Worm (Caenorhabditis elegans) whole organism, L4 larva: ENCODE results near the gene F49F1.10.
"Not testable (repeated sequence)": the region's sequence is repeated elsewhere in the genome, so short reads cannot be mapped to it uniquely, and the experiment has no call there.

Experiments
- D1046.2 ChIP-seq: fragments of 200-800 bp; sonication (Bioruptor generic); IDR thresholded peaks from 2 replicates; pipeline ENCODE4 v1.3.6; 2022; ENCODE audit warnings: missing genetic modification characterization, missing compliant biosample characterization
- F26F4.8 ChIP-seq: fragments of 200-800 bp; sonication (Bioruptor generic); conservative IDR thresholded peaks from 2 replicates; pipeline ENCODE4 v1.3.6; 2022; ENCODE audit warnings: missing genetic modification characterization, missing compliant biosample characterization
- T26A8.4 ChIP-seq: fragments of 200-800 bp; sonication (Bioruptor generic); IDR thresholded peaks from 2 replicates; pipeline ENCODE4 v1.3.6; 2022; ENCODE audit warnings: missing genetic modification characterization, missing compliant biosample characterization
- Y48G9A.11 ChIP-seq: fragments of 200-800 bp; sonication (Bioruptor generic); IDR thresholded peaks from 2 replicates; pipeline ENCODE4 v1.3.6; 2022; ENCODE audit warnings: missing genetic modification reagents, missing genetic modification characterization, missing compliant biosample characterization
- ZK337.2 ChIP-seq: fragments of 200-800 bp; sonication (Bioruptor generic); IDR thresholded peaks from 2 replicates; pipeline ENCODE4 v1.3.6; 2022; ENCODE audit warnings: missing genetic modification reagents, missing genetic modification characterization, missing compliant biosample characterization
- ama-1 ChIP-seq: fragments of 150-350 bp; optimal IDR thresholded peaks from 2 replicates; lab custom pipeline; 2014; ENCODE audit warnings: inconsistent platforms, mixed read lengths
- arid-1 ChIP-seq: fragments of 200-800 bp; sonication (Bioruptor generic); conservative IDR thresholded peaks from 2 replicates; pipeline ENCODE4 v1.3.6; 2022; ENCODE audit warnings: missing genetic modification reagents, missing genetic modification characterization, missing compliant biosample characterization
- ceh-20 ChIP-seq: fragments of 200-800 bp; sonication (Bioruptor generic); IDR thresholded peaks from 2 replicates; pipeline ENCODE4 v1.3.6; 2022; ENCODE audit warnings: missing genetic modification reagents, missing genetic modification characterization, missing compliant biosample characterization
- ces-1 ChIP-seq: fragments of 150-350 bp; sonication (generic microtip); optimal IDR thresholded peaks from 4 replicates; lab custom pipeline; 2014; ENCODE audit warnings: missing biosample characterization, missing genetic modification reagents, missing genetic modification characterization
- ctbp-1 ChIP-seq: fragments of 200-800 bp; sonication (Bioruptor generic); IDR thresholded peaks from 2 replicates; pipeline ENCODE4 v1.3.6; 2022; ENCODE audit warnings: missing genetic modification reagents, missing genetic modification characterization, missing compliant biosample characterization
- daf-8 ChIP-seq: fragments of 200-800 bp; sonication (Bioruptor generic); IDR thresholded peaks from 2 replicates; pipeline ENCODE4 v1.3.6; 2022; ENCODE audit warnings: missing genetic modification characterization, missing compliant biosample characterization
- dmd-6 ChIP-seq: fragments of 200-800 bp; sonication (Bioruptor generic); IDR thresholded peaks from 2 replicates; pipeline ENCODE4 v1.3.6; 2022; ENCODE audit warnings: missing genetic modification reagents, missing genetic modification characterization, missing compliant biosample characterization
- dmd-8 ChIP-seq: fragments of 200-800 bp; sonication (Bioruptor generic); IDR thresholded peaks from 2 replicates; pipeline ENCODE4 v1.3.6; 2022; ENCODE audit warnings: missing genetic modification characterization, missing compliant biosample characterization
- dmd-9 ChIP-seq: fragments of 200-800 bp; sonication (Bioruptor generic); IDR thresholded peaks from 2 replicates; pipeline ENCODE4 v1.3.6; 2022; ENCODE audit warnings: missing genetic modification reagents, missing genetic modification characterization, missing compliant biosample characterization
- dpl-1 ChIP-seq: fragments of 150-350 bp; optimal IDR thresholded peaks from 2 replicates; lab custom pipeline; 2014; ENCODE audit warnings: missing biosample characterization, missing genetic modification reagents, missing genetic modification characterization
- egl-43 ChIP-seq: fragments of 200-800 bp; sonication (Bioruptor generic); IDR thresholded peaks from 2 replicates; pipeline ENCODE4 v1.3.6; 2022; ENCODE audit warnings: missing genetic modification reagents, missing genetic modification characterization, missing compliant biosample characterization
- fos-1 ChIP-seq: fragments of 150-350 bp; optimal IDR thresholded peaks from 2 replicates; lab custom pipeline; 2014; ENCODE audit warnings: missing biosample characterization, missing genetic modification characterization
- hif-1 ChIP-seq, 2 experiments: sonication (generic microtip); optimal IDR thresholded peaks; 2 replicates each; lab custom pipeline; 2016 to 2017; ENCODE audit warnings: missing compliant biosample characterization in 2 of 2, missing genetic modification characterization in 2 of 2, missing genetic modification reagents in 2 of 2, missing genotype in 2 of 2, mild to moderate bottlenecking in 1 of 2
- hlh-11 ChIP-seq: fragments of 200-800 bp; sonication (Bioruptor generic); optimal IDR thresholded peaks from 2 replicates; lab custom pipeline; 2018; ENCODE audit warnings: mild to moderate bottlenecking, missing genetic modification characterization, missing compliant biosample characterization
- hmg-1.1 ChIP-seq: fragments of 200-800 bp; sonication (Bioruptor generic); IDR thresholded peaks from 2 replicates; pipeline ENCODE4 v1.3.6; 2022; ENCODE audit warnings: missing genetic modification reagents, missing genetic modification characterization, missing compliant biosample characterization
- lim-7 ChIP-seq: fragments of 200-800 bp; sonication (Bioruptor generic); IDR thresholded peaks from 2 replicates; pipeline ENCODE4 v1.3.6; 2022; ENCODE audit warnings: missing genetic modification characterization, missing compliant biosample characterization
- lin-1 ChIP-seq: fragments of 200-800 bp; sonication (Bioruptor generic); IDR thresholded peaks from 2 replicates; pipeline ENCODE4 v1.3.6; 2022; ENCODE audit warnings: missing genetic modification reagents, missing genetic modification characterization, missing compliant biosample characterization
- lin-29 ChIP-seq: fragments of 200-800 bp; sonication (Bioruptor generic); IDR thresholded peaks from 2 replicates; pipeline ENCODE4 v1.3.6; 2022; ENCODE audit warnings: missing genetic modification reagents, missing genetic modification characterization, missing compliant biosample characterization
- lin-38 ChIP-seq: fragments of 200-800 bp; sonication (Bioruptor generic); IDR thresholded peaks from 2 replicates; pipeline ENCODE4 v1.3.6; 2022; ENCODE audit warnings: missing genetic modification reagents, missing genetic modification characterization, missing compliant biosample characterization
- lsy-2 ChIP-seq, 2 experiments: fragments of 150-350 bp in 1 of 2; sonication (generic microtip) in 1 of 2; optimal IDR thresholded peaks; 2 replicates each; lab custom pipeline; 2014 to 2017; ENCODE audit warnings: missing biosample characterization in 2 of 2, missing genetic modification characterization in 2 of 2
- madf-5 ChIP-seq, 2 experiments: fragments of 200-800 bp; sonication (Bioruptor generic); IDR thresholded peaks; 2 replicates each; pipeline ENCODE4 v1.3.6; 2022; ENCODE audit warnings: missing compliant biosample characterization in 2 of 2, missing genetic modification characterization in 2 of 2
- madf-9 ChIP-seq: fragments of 200-800 bp; sonication (Bioruptor generic); conservative IDR thresholded peaks from 2 replicates; pipeline ENCODE4 v1.3.6; 2022; ENCODE audit warnings: missing genetic modification reagents, missing genetic modification characterization, missing compliant biosample characterization
- mdl-1 ChIP-seq, 2 experiments: fragments of 150-350 bp in 1 of 2; sonication (generic microtip) in 1 of 2; optimal IDR thresholded peaks; 2 replicates each; lab custom pipeline; 2014 to 2017; ENCODE audit warnings: missing biosample characterization in 2 of 2, missing genetic modification characterization in 2 of 2
- mdt-29 ChIP-seq: fragments of 200-800 bp; sonication (Bioruptor generic); IDR thresholded peaks from 2 replicates; pipeline ENCODE4 v1.3.6; 2022; ENCODE audit warnings: missing genetic modification reagents, missing genetic modification characterization, missing compliant biosample characterization
- mes-2 ChIP-seq: sonication (generic microtip); optimal IDR thresholded peaks from 2 replicates; lab custom pipeline; 2016; ENCODE audit warnings: missing genotype, mild to moderate bottlenecking, missing genetic modification characterization, missing compliant biosample characterization; ENCODE audit not compliant: poor library complexity, severe bottlenecking
- mxl-2 ChIP-seq: fragments of 200-800 bp; sonication (Bioruptor generic); conservative IDR thresholded peaks from 2 replicates; pipeline ENCODE4 v1.3.6; 2022; ENCODE audit warnings: missing genetic modification reagents, missing genetic modification characterization, missing compliant biosample characterization
- nhr-41 ChIP-seq: fragments of 200-800 bp; sonication (Bioruptor generic); IDR thresholded peaks from 2 replicates; pipeline ENCODE4 v1.3.6; 2022; ENCODE audit warnings: missing genetic modification reagents, missing genetic modification characterization, missing compliant biosample characterization
- nhr-42 ChIP-seq: fragments of 200-800 bp; sonication (Bioruptor generic); IDR thresholded peaks from 2 replicates; pipeline ENCODE4 v1.3.6; 2022; ENCODE audit warnings: missing genetic modification characterization, missing compliant biosample characterization
- nhr-6 ChIP-seq: fragments of 150-350 bp; optimal IDR thresholded peaks from 2 replicates; lab custom pipeline; 2014; ENCODE audit warnings: missing biosample characterization, missing genetic modification characterization
- pha-4 ChIP-seq, 2 experiments: fragments of 150-350 bp in 1 of 2; fragments of 200-800 bp in 1 of 2; sonication (Bioruptor generic) in 1 of 2; IDR thresholded peaks in 1 of 2; optimal IDR thresholded peaks in 1 of 2; 2 replicates each; pipeline versions ENCODE4 v1.3.6 to Lab custom; 2014 to 2022; ENCODE audit warnings: missing genetic modification characterization in 2 of 2, missing genetic modification reagents in 2 of 2, missing biosample characterization in 1 of 2, missing compliant biosample characterization in 1 of 2
- rbr-2 ChIP-seq: sonication (generic microtip); optimal IDR thresholded peaks from 2 replicates; lab custom pipeline; 2016; ENCODE audit warnings: missing genotype, missing genetic modification characterization, missing compliant biosample characterization
- saeg-2 ChIP-seq: fragments of 200-800 bp; sonication (Bioruptor generic); IDR thresholded peaks from 2 replicates; pipeline ENCODE4 v1.3.6; 2022; ENCODE audit warnings: missing genetic modification reagents, missing genetic modification characterization, missing compliant biosample characterization
- sdz-12 ChIP-seq: fragments of 200-800 bp; sonication (Bioruptor generic); optimal IDR thresholded peaks from 2 replicates; lab custom pipeline; 2018; ENCODE audit warnings: mild to moderate bottlenecking, missing genetic modification characterization, missing compliant biosample characterization
- set-16 ChIP-seq: fragments of 200-800 bp; sonication (Bioruptor generic); IDR thresholded peaks from 2 replicates; pipeline ENCODE4 v1.3.6; 2022; ENCODE audit warnings: missing genetic modification reagents, missing genetic modification characterization, missing compliant biosample characterization
- unc-130 ChIP-seq: sonication (generic microtip); optimal IDR thresholded peaks from 2 replicates; lab custom pipeline; 2016; ENCODE audit warnings: missing genetic modification reagents, missing genetic modification characterization, missing compliant biosample characterization
- vab-7 ChIP-seq: fragments of 200-800 bp; sonication (Bioruptor generic); IDR thresholded peaks from 2 replicates; pipeline ENCODE4 v1.3.6; 2022; ENCODE audit warnings: missing genetic modification reagents, missing genetic modification characterization, missing compliant biosample characterization
- zag-1 ChIP-seq: fragments of 150-350 bp; optimal IDR thresholded peaks from 2 replicates; lab custom pipeline; 2014; ENCODE audit warnings: missing biosample characterization, missing genetic modification characterization
- zfp-3 ChIP-seq: fragments of 200-800 bp; sonication (Bioruptor generic); conservative IDR thresholded peaks from 2 replicates; pipeline ENCODE4 v1.3.6; 2022; ENCODE audit warnings: missing genetic modification reagents, missing genetic modification characterization, missing compliant biosample characterization
- ztf-7 ChIP-seq: fragments of 150-350 bp; optimal IDR thresholded peaks from 2 replicates; lab custom pipeline; 2014; ENCODE audit warnings: missing biosample characterization, missing genetic modification characterization

Gene F49F1.10

DNA sequence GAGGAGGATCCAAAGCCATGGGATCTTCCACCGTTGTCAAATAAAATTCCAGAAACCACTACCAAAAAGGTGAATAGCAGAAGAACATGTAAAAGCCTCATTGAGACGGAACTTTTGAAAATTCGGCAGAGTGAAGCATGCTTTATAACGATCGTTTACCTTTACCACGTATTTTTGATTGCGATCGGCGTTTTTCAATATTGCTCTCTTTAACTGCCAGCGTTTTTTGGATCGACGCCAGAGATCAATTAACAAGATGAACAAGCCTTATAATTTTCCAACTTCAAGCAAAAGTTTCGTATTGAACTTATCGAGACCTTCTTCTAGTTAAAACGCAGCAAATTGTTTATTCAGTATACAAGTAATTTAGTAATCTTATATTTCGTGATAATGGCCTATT lies at the start of gene F49F1.10:
Gene F49F1.10, minus strand, starts transcription at position 101 of the 400 bp plus-strand sequence.
- TF ChIP-seq zag-1 (tag; lab: Kevin White, UChicago) (no peak), rbr-2 (tag; lab: Kevin White, UChicago) (no peak), hmg-1.1 (GFP tag; lab: Robert Waterston, UW) (no peak), sdz-12 (GFP tag; lab: Kevin White, UChicago) (no peak), ama-1 (lab: Kevin White, UChicago) (no peak), ces-1 (GFP tag; lab: Kevin White, UChicago) (no peak), lin-29 (GFP tag; lab: Robert Waterston, UW) (no peak), F26F4.8 (GFP tag; lab: Robert Waterston, UW) (no peak), ctbp-1 (GFP tag; lab: Robert Waterston, UW) (no peak), fos-1 (tag; lab: Kevin White, UChicago) (no peak), mdl-1 (tag; optimal IDR thresholded peaks at IDR 0.05; lab: Kevin White, UChicago) (no peak), unc-130 (GFP tag; lab: Kevin White, UChicago) (no peak), ztf-7 (tag; lab: Kevin White, UChicago) (no peak), hlh-11 (no peak), saeg-2 (no peak), dmd-9 (GFP tag; lab: Robert Waterston, UW) (no peak)

DNA sequence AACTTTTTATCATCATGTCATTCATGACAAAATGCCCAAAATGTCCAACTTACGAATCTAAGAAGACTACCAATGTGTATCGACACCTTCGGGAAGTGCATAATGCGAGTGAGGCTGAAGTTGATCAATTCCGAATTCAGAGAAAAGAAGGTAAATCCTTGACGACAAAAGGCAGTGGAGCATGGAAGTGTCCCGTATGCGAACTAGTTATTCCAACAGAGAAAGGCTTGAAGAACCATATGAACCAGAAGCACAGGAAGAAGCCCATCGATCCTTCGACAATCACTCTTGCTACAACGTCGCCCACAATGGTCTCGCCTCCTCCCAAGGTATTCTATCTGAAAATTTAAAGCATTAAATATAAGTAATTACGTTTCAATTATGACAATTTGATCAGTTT lies 47.2 kb upstream of the F49F1.10 start, which contains the start of gene K08D10.11:
Gene K08D10.11, minus strand, starts transcription at position 101 of the 400 bp plus-strand sequence.
- not testable (repeated sequence) for TF ChIP-seq lim-7 (GFP tag; lab: Robert Waterston, UW); nhr-6; hif-1 (tag; optimal IDR thresholded peaks at IDR 0.05; lab: Kevin White, UChicago)

DNA sequence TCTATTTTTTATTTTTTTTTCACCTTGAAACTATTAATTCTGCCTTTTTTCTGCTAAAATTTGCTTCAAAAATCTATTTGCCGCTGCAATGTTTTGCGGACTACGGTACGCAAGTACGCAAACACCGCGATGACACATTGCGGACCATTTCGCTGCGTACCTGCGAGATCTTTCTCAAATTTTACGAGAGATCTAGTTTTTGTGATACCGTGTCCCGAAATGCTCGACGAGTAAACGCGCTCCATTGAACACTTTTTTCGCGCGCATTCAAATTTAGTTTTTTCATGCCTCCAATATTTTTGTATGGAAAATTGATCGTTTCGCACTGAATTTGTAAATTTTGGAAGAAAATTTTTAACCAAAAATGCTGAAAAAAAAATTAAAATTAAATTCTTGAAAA lies 45.8 kb upstream of the F49F1.10 start:
- TF ChIP-seq nhr-41 (GFP tag; lab: Robert Waterston, UW) (0 out of 2 replicates have a peak, but pooled peaks have one; percentile 30), rbr-2 (tag; lab: Kevin White, UChicago) (peak; percentile 32), saeg-2 (peak; percentile 88), hmg-1.1 (GFP tag; lab: Robert Waterston, UW) (peak; percentile 98), ZK337.2 (peak; percentile 82), lin-38 (GFP tag; lab: Robert Waterston, UW) (peak; percentile 100), vab-7 (GFP tag; lab: Robert Waterston, UW) (peak; percentile 81), nhr-42 (peak; percentile 97), ceh-20 (peak; percentile 98), set-16 (GFP tag; lab: Robert Waterston, UW) (peak; percentile 51; the same call in 1 of the 2 replicates), mes-2 (tag; lab: Kevin White, UChicago) (peak; percentile 53), lin-1 (GFP tag; lab: Robert Waterston, UW) (0 out of 2 replicates have a peak, but pooled peaks have one; percentile 43), madf-5 (GFP tag; IDR thresholded peaks at IDR 0.05; lab: Robert Waterston, UW) (peak in 1 of 2 experiments; percentile 88; a peak in 2 of 4 replicates), dmd-9 (GFP tag; lab: Robert Waterston, UW) (peak; percentile 95), egl-43 (GFP tag; lab: Robert Waterston, UW) (peak; percentile 95), pha-4 (GFP tag; IDR thresholded peaks at IDR 0.05; lab: Robert Waterston, UW) (peak; percentile 85), daf-8 (GFP tag; lab: Robert Waterston, UW) (peak; percentile 82; the same call in 1 of the 2 replicates), arid-1 (GFP tag; lab: Robert Waterston, UW) (peak; percentile 84), mxl-2 (GFP tag; lab: Robert Waterston, UW) (0 out of 2 replicates have a peak, but pooled peaks have one; percentile 14), dpl-1 (peak; percentile 33), mdt-29 (peak; percentile 83), lin-29 (GFP tag; lab: Robert Waterston, UW) (peak; percentile 98), ctbp-1 (GFP tag; lab: Robert Waterston, UW) (peak; percentile 92), hlh-11 (peak; percentile 3), Y48G9A.11 (GFP tag; lab: Robert Waterston, UW) (peak; percentile 70), zfp-3 (GFP tag; lab: Robert Waterston, UW) (peak; percentile 93), madf-9 (GFP tag; lab: Robert Waterston, UW) (peak; percentile 83), lsy-2 (tag; optimal IDR thresholded peaks at IDR 0.05; lab: Kevin White, UChicago) (peak; percentile 28 to 77), dmd-8 (GFP tag; lab: Robert Waterston, UW) (0 out of 2 replicates have a peak, but pooled peaks have one; percentile 12), D1046.2 (peak; percentile 96), dmd-6 (GFP tag; lab: Robert Waterston, UW) (peak; percentile 95), T26A8.4 (peak; percentile 96)
- not testable (repeated sequence) for TF ChIP-seq pha-4 (tag; optimal IDR thresholded peaks at IDR 0.05; lab: Kevin White, UChicago)
